Worm (Caenorhabditis elegans) whole organism, late embryonic: ENCODE results near the gene crb-1.

Source experiments
- C38D4.7 ChIP-seq: fragments of 200-800 bp; sonication (Bioruptor generic); optimal IDR thresholded peaks from 2 replicates; lab custom pipeline; 2018; ENCODE audit warnings: mild to moderate bottlenecking, missing genetic modification characterization, moderate library complexity, missing compliant biosample characterization
- K09A11.1 ChIP-seq: sonication (generic microtip); optimal IDR thresholded peaks from 2 replicates; lab custom pipeline; 2017; ENCODE audit warnings: antibody characterized with exemption, mild to moderate bottlenecking, missing genetic modification characterization, missing compliant biosample characterization; ENCODE audit not compliant: insufficient read depth
- T23F11.4 ChIP-seq: fragments of 200-800 bp; sonication (Bioruptor generic); optimal IDR thresholded peaks from 2 replicates; lab custom pipeline; 2018; ENCODE audit warnings: mild to moderate bottlenecking, missing genetic modification characterization, missing compliant biosample characterization
- ahr-1 ChIP-seq: sonication (generic microtip); optimal IDR thresholded peaks from 2 replicates; lab custom pipeline; 2016; ENCODE audit warnings: missing genetic modification characterization, missing compliant biosample characterization
- ama-1 ChIP-seq: fragments of 150-350 bp; optimal IDR thresholded peaks from 2 replicates; lab custom pipeline; 2014
- ceh-14 ChIP-seq: sonication (generic microtip); optimal IDR thresholded peaks from 2 replicates; lab custom pipeline; 2016; ENCODE audit warnings: missing genotype, missing genetic modification characterization, missing compliant biosample characterization
- ceh-18 ChIP-seq: sonication (generic microtip); optimal IDR thresholded peaks from 2 replicates; lab custom pipeline; 2016; ENCODE audit warnings: missing genetic modification characterization, missing compliant biosample characterization
- ceh-19 ChIP-seq: fragments of 200-800 bp; sonication (Bioruptor generic); optimal IDR thresholded peaks from 2 replicates; lab custom pipeline; 2018; ENCODE audit warnings: mild to moderate bottlenecking, missing genetic modification characterization, missing compliant biosample characterization
- ceh-24 ChIP-seq: sonication (generic microtip); optimal IDR thresholded peaks from 2 replicates; lab custom pipeline; 2016; ENCODE audit warnings: mild to moderate bottlenecking, missing genetic modification characterization, missing compliant biosample characterization
- ceh-30 ChIP-seq: fragments of 150-350 bp; optimal IDR thresholded peaks from 2 replicates; lab custom pipeline; 2014; ENCODE audit warnings: missing biosample characterization, missing genetic modification characterization
- ceh-31 ChIP-seq: sonication (generic microtip); optimal IDR thresholded peaks from 2 replicates; lab custom pipeline; 2016; ENCODE audit warnings: missing genetic modification characterization, missing compliant biosample characterization
- ceh-34 ChIP-seq: sonication (generic microtip); optimal IDR thresholded peaks from 2 replicates; lab custom pipeline; 2016; ENCODE audit warnings: mild to moderate bottlenecking, missing genetic modification characterization, missing compliant biosample characterization
- ceh-48 ChIP-seq: sonication (generic microtip); optimal IDR thresholded peaks from 2 replicates; lab custom pipeline; 2016; ENCODE audit warnings: missing genetic modification characterization, inconsistent platforms, missing compliant biosample characterization
- dmd-4 ChIP-seq: sonication (generic microtip); optimal IDR thresholded peaks from 2 replicates; lab custom pipeline; 2016; ENCODE audit warnings: borderline replicate concordance, missing genetic modification characterization, missing compliant biosample characterization
- dve-1 ChIP-seq: sonication (generic microtip); optimal IDR thresholded peaks from 2 replicates; lab custom pipeline; 2017; ENCODE audit warnings: antibody characterized with exemption, mild to moderate bottlenecking, missing genetic modification characterization, missing compliant biosample characterization
- fax-1 ChIP-seq: sonication (generic microtip); optimal IDR thresholded peaks from 2 replicates; lab custom pipeline; 2016; ENCODE audit warnings: missing genotype, missing genetic modification characterization, missing compliant biosample characterization
- hlh-13 ChIP-seq: fragments of 200-800 bp; sonication (Bioruptor generic); optimal IDR thresholded peaks from 2 replicates; lab custom pipeline; 2018; ENCODE audit warnings: mild to moderate bottlenecking, missing genetic modification characterization, missing compliant biosample characterization
- hlh-15 ChIP-seq: sonication (generic microtip); optimal IDR thresholded peaks from 2 replicates; lab custom pipeline; 2016; ENCODE audit warnings: missing genetic modification characterization, missing compliant biosample characterization
- hlh-6 ChIP-seq: sonication (generic microtip); optimal IDR thresholded peaks from 2 replicates; lab custom pipeline; 2016; ENCODE audit warnings: missing genotype, missing genetic modification characterization, missing compliant biosample characterization
- hlh-8 ChIP-seq: sonication (generic microtip); optimal IDR thresholded peaks from 2 replicates; lab custom pipeline; 2016; ENCODE audit warnings: missing genotype, missing genetic modification characterization, missing compliant biosample characterization
- lim-6 ChIP-seq: sonication (generic microtip); optimal IDR thresholded peaks from 2 replicates; lab custom pipeline; 2016; ENCODE audit warnings: missing genetic modification characterization, missing compliant biosample characterization
- lin-11 ChIP-seq: fragments of 200-800 bp; sonication (Bioruptor generic); optimal IDR thresholded peaks from 2 replicates; lab custom pipeline; 2018; ENCODE audit warnings: mild to moderate bottlenecking, missing genetic modification characterization, missing compliant biosample characterization
- nfya-1 ChIP-seq: sonication (generic microtip); optimal IDR thresholded peaks from 2 replicates; lab custom pipeline; 2017; ENCODE audit warnings: missing genetic modification characterization, mild to moderate bottlenecking, missing compliant biosample characterization, antibody characterized with exemption, moderate library complexity
- nhr-11 ChIP-seq: fragments of 150-350 bp; optimal IDR thresholded peaks from 2 replicates; lab custom pipeline; 2014; ENCODE audit warnings: missing biosample characterization, missing genetic modification characterization
- nhr-232 ChIP-seq: sonication (generic microtip); optimal IDR thresholded peaks from 2 replicates; lab custom pipeline; 2016; ENCODE audit warnings: missing genetic modification characterization, missing compliant biosample characterization
- npax-4 ChIP-seq: sonication (generic microtip); optimal IDR thresholded peaks from 2 replicates; lab custom pipeline; 2016; ENCODE audit warnings: missing genetic modification characterization, missing compliant biosample characterization
- odd-2 ChIP-seq: sonication (generic microtip); optimal IDR thresholded peaks from 2 replicates; lab custom pipeline; 2017; ENCODE audit warnings: antibody characterized with exemption, mild to moderate bottlenecking, missing genetic modification characterization, missing compliant biosample characterization
- pat-9 ChIP-seq: fragments of 200-800 bp; sonication (Bioruptor generic); optimal IDR thresholded peaks from 2 replicates; lab custom pipeline; 2018; ENCODE audit warnings: mild to moderate bottlenecking, missing genetic modification characterization, moderate library complexity, missing compliant biosample characterization
- pax-1 ChIP-seq: fragments of 150-350 bp; optimal IDR thresholded peaks from 2 replicates; lab custom pipeline; 2014; ENCODE audit warnings: missing biosample characterization, missing genetic modification characterization
- pha-2 ChIP-seq: sonication (generic microtip); optimal IDR thresholded peaks from 2 replicates; lab custom pipeline; 2017; ENCODE audit warnings: mild to moderate bottlenecking, missing genetic modification characterization, missing compliant biosample characterization
- pros-1 ChIP-seq: fragments of 150-350 bp; optimal IDR thresholded peaks from 2 replicates; lab custom pipeline; 2014; ENCODE audit warnings: missing biosample characterization, missing genetic modification reagents, missing genetic modification characterization
- ref-2 ChIP-seq: sonication (generic microtip); optimal IDR thresholded peaks from 2 replicates; lab custom pipeline; 2016; ENCODE audit warnings: missing genetic modification characterization, missing compliant biosample characterization
- sdc-2 ChIP-seq: sonication (generic microtip); optimal IDR thresholded peaks from 2 replicates; lab custom pipeline; 2016; ENCODE audit warnings: missing genotype, missing genetic modification characterization, missing compliant biosample characterization
- tbx-2 ChIP-seq: sonication (generic microtip); optimal IDR thresholded peaks from 2 replicates; lab custom pipeline; 2016; ENCODE audit warnings: missing genetic modification characterization, missing compliant biosample characterization
- tbx-7 ChIP-seq: sonication (generic microtip); optimal IDR thresholded peaks from 2 replicates; lab custom pipeline; 2016; ENCODE audit warnings: missing genotype, missing genetic modification characterization, missing compliant biosample characterization
- ttx-3 ChIP-seq: sonication (generic microtip); optimal IDR thresholded peaks from 2 replicates; lab custom pipeline; 2016; ENCODE audit warnings: missing genetic modification reagents, missing genetic modification characterization, missing compliant biosample characterization
- unc-3 ChIP-seq, 2 experiments: fragments of 200-800 bp in 1 of 2; sonication (Bioruptor generic) in 1 of 2; sonication (generic microtip) in 1 of 2; conservative IDR thresholded peaks in 1 of 2; optimal IDR thresholded peaks in 1 of 2; 2 replicates each; pipeline versions ENCODE4 v1.3.6 to Lab custom; 2016 to 2022; ENCODE audit warnings: missing compliant biosample characterization in 2 of 2, missing genetic modification characterization in 2 of 2, missing genetic modification reagents in 1 of 2
- unc-42 ChIP-seq: sonication (generic microtip); optimal IDR thresholded peaks from 2 replicates; lab custom pipeline; 2016; ENCODE audit warnings: missing genotype, missing genetic modification characterization, missing compliant biosample characterization
- unc-55 ChIP-seq: sonication (generic microtip); optimal IDR thresholded peaks from 2 replicates; lab custom pipeline; 2017; ENCODE audit warnings: missing biosample characterization, missing genetic modification reagents, missing genetic modification characterization
- unc-86 ChIP-seq: sonication (generic microtip); optimal IDR thresholded peaks from 2 replicates; lab custom pipeline; 2016; ENCODE audit warnings: missing genetic modification characterization, missing compliant biosample characterization
- zip-5 ChIP-seq: sonication (generic microtip); optimal IDR thresholded peaks from 2 replicates; lab custom pipeline; 2016; ENCODE audit warnings: missing genetic modification characterization, missing compliant biosample characterization
- ztf-16 ChIP-seq: sonication (generic microtip); optimal IDR thresholded peaks from 2 replicates; lab custom pipeline; 2017; ENCODE audit warnings: missing genetic modification characterization, missing compliant biosample characterization

crb-1 gene

ce11 chrX:17369514-17369913, 44.3 kb downstream of the crb-1 start (continued):
- TF ChIP-seq ceh-24 (tag; lab: Kevin White, UChicago): no peak
- no peak for TF ChIP-seq ceh-30 (tag; lab: Kevin White, UChicago)
- TF ChIP-seq ttx-3 (tag; lab: Kevin White, UChicago): no peak
- no peak for TF ChIP-seq ceh-34 (tag; lab: Kevin White, UChicago)
- no peak for TF ChIP-seq hlh-15 (tag; lab: Kevin White, UChicago)
- TF ChIP-seq C38D4.7: no peak
- TF ChIP-seq nhr-11: no peak
- TF ChIP-seq ceh-48 (tag; lab: Kevin White, UChicago): no peak
- TF ChIP-seq tbx-2: peak; percentile 20
- no peak for TF ChIP-seq fax-1
- no peak for TF ChIP-seq unc-42 (tag; lab: Kevin White, UChicago)
- TF ChIP-seq unc-55: peak; percentile 48
- TF ChIP-seq ztf-16 (tag; lab: Kevin White, UChicago): no peak
- TF ChIP-seq ceh-31 (tag; lab: Kevin White, UChicago): peak; percentile 23
- TF ChIP-seq ceh-14 (tag; lab: Kevin White, UChicago): no peak
- TF ChIP-seq T23F11.4 (GFP tag; lab: Kevin White, UChicago): no peak
- no peak for TF ChIP-seq K09A11.1 (tag; lab: Kevin White, UChicago)
- no peak for TF ChIP-seq unc-86 (tag; lab: Kevin White, UChicago)
- TF ChIP-seq unc-3 (GFP tag; conservative IDR thresholded peaks at IDR 0.05; lab: Robert Waterston, UW): no peak
- no peak for TF ChIP-seq unc-3 (tag; optimal IDR thresholded peaks at IDR 0.05; lab: Kevin White, UChicago)
- no peak for TF ChIP-seq odd-2 (tag; lab: Kevin White, UChicago)
- TF ChIP-seq pha-2 (tag; lab: Kevin White, UChicago): no peak
- no peak for TF ChIP-seq hlh-8 (tag; lab: Kevin White, UChicago)
- TF ChIP-seq ahr-1: no peak
- no peak for TF ChIP-seq hlh-13 (GFP tag; lab: Kevin White, UChicago)
- TF ChIP-seq sdc-2 (tag; lab: Kevin White, UChicago): peak; percentile 46
- TF ChIP-seq tbx-7 (tag; lab: Kevin White, UChicago): no peak
- TF ChIP-seq nfya-1 (tag; lab: Kevin White, UChicago): peak; percentile 73
- TF ChIP-seq ama-1 (lab: Kevin White, UChicago): no peak
- no peak for TF ChIP-seq pros-1 (tag; lab: Kevin White, UChicago)
- no peak for TF ChIP-seq lin-11
- TF ChIP-seq pax-1 (tag; lab: Kevin White, UChicago): no peak
- no peak for TF ChIP-seq pat-9 (tag; lab: Kevin White, UChicago)
- TF ChIP-seq ceh-18 (tag; lab: Kevin White, UChicago): no peak

ce11 chrX:17368542-17368941, 45.3 kb downstream of the crb-1 start, which contains the start of gene mfsd-10:
TSS of gene mfsd-10 (minus strand) at chrX:17368642.
- TF ChIP-seq ref-2 (no peak), hlh-15 (tag; lab: Kevin White, UChicago) (no peak), nhr-232 (tag; lab: Kevin White, UChicago) (no peak), hlh-6 (tag; lab: Kevin White, UChicago) (no peak), tbx-2 (no peak), lim-6 (tag; lab: Kevin White, UChicago) (no peak), ztf-16 (tag; lab: Kevin White, UChicago) (no peak), lin-11 (no peak), npax-4 (no peak), unc-86 (tag; lab: Kevin White, UChicago) (no peak), odd-2 (tag; lab: Kevin White, UChicago) (no peak), pros-1 (tag; lab: Kevin White, UChicago) (no peak), ceh-19 (GFP tag; lab: Kevin White, UChicago) (no peak), nhr-11 (no peak), zip-5 (tag; lab: Kevin White, UChicago) (no peak), T23F11.4 (GFP tag; lab: Kevin White, UChicago) (no peak), dve-1 (tag; lab: Kevin White, UChicago) (no peak), ceh-31 (tag; lab: Kevin White, UChicago) (no peak), sdc-2 (tag; lab: Kevin White, UChicago) (no peak), dmd-4 (no peak)
